Worm (Caenorhabditis elegans): Measurements from ENCODE around the gene lgg-2.

lgg-2 gene

ce11 chrIV:10935853-10936491, at the start of gene lgg-2:
TSS of gene lgg-2 (minus strand) at chrIV:10935903.
- TF ChIP-seq ets-4 (tag; optimal IDR thresholded peaks at IDR 0.05) (peak; percentile 29), nhr-11 (tag; optimal IDR thresholded peaks at IDR 0.05) (no peak), nfya-1 (tag; optimal IDR thresholded peaks at IDR 0.05) (peak; percentile 88), hlh-8 (tag; optimal IDR thresholded peaks at IDR 0.05) (no peak), dve-1 (tag; optimal IDR thresholded peaks at IDR 0.05) (no peak), hlh-13 (GFP tag; optimal IDR thresholded peaks at IDR 0.05) (no peak), elt-2 (tag; optimal IDR thresholded peaks at IDR 0.05) (peak; percentile 37), F13H6.1 (tag; optimal IDR thresholded peaks at IDR 0.05) (peak; percentile 26), sox-2 (GFP tag; IDR thresholded peaks at IDR 0.05) (no peak), ceh-34 (tag; optimal IDR thresholded peaks at IDR 0.05) (peak; percentile 85), pha-2 (tag; optimal IDR thresholded peaks at IDR 0.05) (no peak), unc-42 (tag; optimal IDR thresholded peaks at IDR 0.05) (peak; percentile 61), ceh-31 (tag; optimal IDR thresholded peaks at IDR 0.05) (peak; percentile 73), fax-1 (tag; optimal IDR thresholded peaks at IDR 0.05) (peak; percentile 45), fkh-10 (GFP tag; optimal IDR thresholded peaks at IDR 0.05) (no peak), dmd-4 (tag; optimal IDR thresholded peaks at IDR 0.05; ENCODE audit: borderline replicate concordance) (peak; percentile 46), ama-1 (optimal IDR thresholded peaks at IDR 0.05) (no peak), ceh-18 (tag; optimal IDR thresholded peaks at IDR 0.05) (peak; percentile 90), pax-1 (tag; optimal IDR thresholded peaks at IDR 0.05) (peak; percentile 29), tbx-2 (tag; optimal IDR thresholded peaks at IDR 0.05) (peak; percentile 84), hlh-15 (tag; optimal IDR thresholded peaks at IDR 0.05) (no peak), ceh-9 (tag; optimal IDR thresholded peaks at IDR 0.05) (no peak), rnt-1 (tag; optimal IDR thresholded peaks at IDR 0.05) (peak; percentile 75), pros-1 (tag; optimal IDR thresholded peaks at IDR 0.05) (peak; percentile 93), K09A11.1 (tag; optimal IDR thresholded peaks at IDR 0.05; ENCODE audit: insufficient read depth) (no peak), C08G9.2 (tag; optimal IDR thresholded peaks at IDR 0.05) (peak; percentile 34), madf-2 (tag; optimal IDR thresholded peaks at IDR 0.05) (no peak), unc-55 (GFP tag; optimal IDR thresholded peaks at IDR 0.05) (peak; percentile 69), tbx-7 (tag; optimal IDR thresholded peaks at IDR 0.05) (no peak), mec-3 (tag; optimal IDR thresholded peaks at IDR 0.05; ENCODE audit: borderline replicate concordance) (no peak), ref-2 (tag; optimal IDR thresholded peaks at IDR 0.05) (peak; percentile 61), elt-4 (tag; optimal IDR thresholded peaks at IDR 0.05) (no peak), nhr-232 (tag; optimal IDR thresholded peaks at IDR 0.05) (no peak), lim-6 (tag; optimal IDR thresholded peaks at IDR 0.05) (no peak), ztf-16 (tag; optimal IDR thresholded peaks at IDR 0.05) (no peak), ceh-14 (tag; optimal IDR thresholded peaks at IDR 0.05) (peak; percentile 7), hlh-30 (tag; optimal IDR thresholded peaks at IDR 0.05; ENCODE audit: insufficient read depth) (peak; percentile 100)

- TF ChIP-seq ceh-34 (tag; optimal IDR thresholded peaks at IDR 0.05) = no peak
- TF ChIP-seq elt-2 (tag; optimal IDR thresholded peaks at IDR 0.05) = no peak
- no peak for TF ChIP-seq ceh-6 (GFP tag; optimal IDR thresholded peaks at IDR 0.05)
- no peak for TF ChIP-seq nfya-1 (tag; optimal IDR thresholded peaks at IDR 0.05)
Measured at ce11 chrIV:10981761-10982160, 46.1 kb upstream of the lgg-2 start, which contains the start of gene Y43E12A.2. TSS of gene Y43E12A.2 (plus strand) at chrIV:10982061.

ce11 chrIV:10980628-10981027, 44.9 kb upstream of the lgg-2 start:
- no peak for TF ChIP-seq ceh-14 (tag; optimal IDR thresholded peaks at IDR 0.05)
- no peak for TF ChIP-seq sox-4 (tag; optimal IDR thresholded peaks at IDR 0.05)
- TF ChIP-seq nhr-11 (tag; optimal IDR thresholded peaks at IDR 0.05) = no peak
- no peak for TF ChIP-seq unc-42 (tag; optimal IDR thresholded peaks at IDR 0.05)
- no peak for TF ChIP-seq K09A11.1 (tag; optimal IDR thresholded peaks at IDR 0.05; ENCODE audit: insufficient read depth)
- no peak for TF ChIP-seq ceh-18 (tag; optimal IDR thresholded peaks at IDR 0.05)
- TF ChIP-seq pha-4 (tag; optimal IDR thresholded peaks at IDR 0.05) = no peak

Data from whole organism, late embryonic.